Fruit fly (Drosophila melanogaster) whole organism, embryonic: Measurements from ENCODE around the gene Pex1.

Experiments
- Ada2b ChIP-seq: fragments of 200-800 bp; sonication (Bioruptor generic); IDR thresholded peaks from 2 replicates; pipeline ENCODE4 v1.3.6; 2022; ENCODE audit warnings: missing biosample characterization, missing genetic modification characterization
- Antp ChIP-seq: fragments of 200-800 bp; sonication (Bioruptor generic); optimal IDR thresholded peaks from 3 replicates; lab custom pipeline; 2016; ENCODE audit warnings: missing biosample characterization, missing genetic modification characterization
- Blimp-1 ChIP-seq: fragments of 200-800 bp; sonication (Bioruptor generic); optimal IDR thresholded peaks from 3 replicates; lab custom pipeline; 2018; ENCODE audit warnings: missing biosample characterization, missing genetic modification characterization, mild to moderate bottlenecking, moderate library complexity, missing genetic modification reagents
- CG11398 ChIP-seq: fragments of 200-800 bp; sonication (Bioruptor generic); optimal IDR thresholded peaks from 2 replicates; lab custom pipeline; 2016; ENCODE audit warnings: missing biosample characterization, missing genetic modification characterization
- CG12659 ChIP-seq: fragments of 200-800 bp; sonication (Bioruptor generic); optimal IDR thresholded peaks from 3 replicates; lab custom pipeline; 2017; ENCODE audit warnings: mild to moderate bottlenecking, missing biosample characterization, missing genetic modification reagents, missing genetic modification characterization
- CG15269 ChIP-seq: fragments of 200-800 bp; sonication (Bioruptor generic); optimal IDR thresholded peaks from 2 replicates; lab custom pipeline; 2018; ENCODE audit warnings: missing biosample characterization, mild to moderate bottlenecking, missing genetic modification characterization, moderate library complexity
- CG16813 ChIP-seq: fragments of 200-800 bp; sonication (Bioruptor generic); IDR thresholded peaks from 3 replicates; pipeline ENCODE4 v1.3.6; 2022; ENCODE audit warnings: missing biosample characterization, missing genetic modification characterization; ENCODE audit not compliant: partially characterized antibody
- CG16815 ChIP-seq: fragments of 200-800 bp; sonication (Bioruptor generic); optimal IDR thresholded peaks from 3 replicates; lab custom pipeline; 2017; ENCODE audit warnings: missing biosample characterization, mild to moderate bottlenecking, missing genetic modification characterization
- CG17802 ChIP-seq: fragments of 200-800 bp; sonication (Bioruptor generic); optimal IDR thresholded peaks from 2 replicates; lab custom pipeline; 2018; ENCODE audit warnings: missing biosample characterization, mild to moderate bottlenecking, missing genetic modification characterization, moderate library complexity
- CG17829 ChIP-seq: fragments of 200-800 bp; optimal IDR thresholded peaks from 2 replicates; lab custom pipeline; 2019; ENCODE audit warnings: missing biosample characterization, mild to moderate bottlenecking, missing genetic modification characterization, moderate library complexity
- CG1792 ChIP-seq: fragments of 200-800 bp; sonication (Bioruptor generic); optimal IDR thresholded peaks from 2 replicates; lab custom pipeline; 2016; ENCODE audit warnings: missing biosample characterization, missing genetic modification characterization
- CG2120 ChIP-seq: fragments of 200-800 bp; sonication (Bioruptor generic); optimal IDR thresholded peaks from 3 replicates; lab custom pipeline; 2016; ENCODE audit warnings: missing biosample characterization, missing genetic modification characterization
- CG2199 ChIP-seq: fragments of 200-800 bp; sonication (Bioruptor generic); IDR thresholded peaks from 3 replicates; pipeline ENCODE4 v1.3.6; 2022; ENCODE audit warnings: missing biosample characterization, missing genetic modification characterization
- CG2202 ChIP-seq: fragments of 200-800 bp; sonication (Bioruptor generic); optimal IDR thresholded peaks from 2 replicates; lab custom pipeline; 2018; ENCODE audit warnings: missing biosample characterization, mild to moderate bottlenecking, missing genetic modification characterization
- CG32772 ChIP-seq: fragments of 200-800 bp; sonication (Bioruptor generic); IDR thresholded peaks from 2 replicates; pipeline ENCODE4 v1.3.6; 2022; ENCODE audit warnings: missing biosample characterization, missing genetic modification characterization
- CG4282 ChIP-seq: fragments of 200-800 bp; sonication (Bioruptor generic); optimal IDR thresholded peaks from 2 replicates; lab custom pipeline; 2016; ENCODE audit warnings: missing biosample characterization, missing genetic modification characterization
- CG43689 ChIP-seq: fragments of 200-800 bp; sonication (Bioruptor generic); IDR thresholded peaks from 2 replicates; pipeline ENCODE4 v1.3.6; 2022; ENCODE audit warnings: missing biosample characterization, missing genetic modification characterization
- CG5180 ChIP-seq: fragments of 200-800 bp; sonication (Bioruptor generic); optimal IDR thresholded peaks from 3 replicates; lab custom pipeline; 2017; ENCODE audit warnings: missing biosample characterization, missing genetic modification characterization, mild to moderate bottlenecking, moderate library complexity, missing genetic modification reagents
- CG6765 ChIP-seq: fragments of 200-800 bp; sonication (Bioruptor generic); optimal IDR thresholded peaks from 3 replicates; lab custom pipeline; 2017; ENCODE audit warnings: missing biosample characterization, mild to moderate bottlenecking, missing genetic modification characterization
- CG7786 ChIP-seq: fragments of 200-800 bp; sonication (Bioruptor generic); optimal IDR thresholded peaks from 2 replicates; lab custom pipeline; 2016; ENCODE audit warnings: missing biosample characterization, missing genetic modification characterization
- CG9215 ChIP-seq: fragments of 200-800 bp; sonication (Bioruptor generic); IDR thresholded peaks from 2 replicates; pipeline ENCODE4 v1.3.6; 2022; ENCODE audit warnings: missing biosample characterization, missing genetic modification characterization
- CG9797 ChIP-seq: fragments of 200-800 bp; sonication (Bioruptor generic); optimal IDR thresholded peaks from 3 replicates; lab custom pipeline; 2018; ENCODE audit warnings: missing biosample characterization, mild to moderate bottlenecking, missing genetic modification characterization
- Dbx ChIP-seq: fragments of 200-800 bp; sonication (Bioruptor generic); IDR thresholded peaks from 3 replicates; pipeline ENCODE4 v1.3.6; 2022; ENCODE audit warnings: missing biosample characterization, missing genetic modification characterization
- Dll ChIP-seq: fragments of 200-800 bp; sonication (Bioruptor generic); IDR thresholded peaks from 4 replicates; pipeline ENCODE4 v1.3.6; 2022; ENCODE audit warnings: missing biosample characterization, missing genetic modification characterization; ENCODE audit not compliant: partially characterized antibody
- Dp ChIP-seq: fragments of 200-800 bp; sonication (Bioruptor generic); optimal IDR thresholded peaks from 2 replicates; lab custom pipeline; 2018; ENCODE audit warnings: missing biosample characterization, mild to moderate bottlenecking, missing genetic modification characterization, moderate library complexity
- Ets97D ChIP-seq: fragments of 200-800 bp; sonication (Bioruptor generic); optimal IDR thresholded peaks from 3 replicates; lab custom pipeline; 2016; ENCODE audit warnings: missing biosample characterization, missing genetic modification characterization
- HLH54F ChIP-seq: fragments of 200-800 bp; sonication (Bioruptor generic); optimal IDR thresholded peaks from 3 replicates; lab custom pipeline; 2016; ENCODE audit warnings: missing biosample characterization, missing genetic modification characterization
- HmgD ChIP-seq: fragments of 200-800 bp; sonication (Bioruptor generic); optimal IDR thresholded peaks from 3 replicates; lab custom pipeline; 2016; ENCODE audit warnings: missing biosample characterization, missing genetic modification characterization
- Hr78 ChIP-seq, 2 experiments: fragments of 200-800 bp in 1 of 2; fragments of >200 bp in 1 of 2; sonication (Bioruptor generic) in 1 of 2; optimal IDR thresholded peaks; 2 replicates each; lab custom pipeline; 2017 to 2019; ENCODE audit warnings: missing biosample characterization in 2 of 2, missing genetic modification characterization in 2 of 2, mild to moderate bottlenecking in 1 of 2, moderate library complexity in 1 of 2
- MBD-R2 ChIP-seq: fragments of 200-800 bp; sonication (Bioruptor generic); IDR thresholded peaks from 2 replicates; pipeline ENCODE4 v1.3.6; 2022; ENCODE audit warnings: missing biosample characterization, missing genetic modification characterization
- Opbp ChIP-seq: fragments of 200-800 bp; sonication (Bioruptor generic); IDR thresholded peaks from 3 replicates; pipeline ENCODE4 v1.3.6; 2022; ENCODE audit warnings: missing biosample characterization, missing genetic modification characterization; ENCODE audit not compliant: partially characterized antibody
- Optix ChIP-seq: fragments of 200-800 bp; sonication (Bioruptor generic); IDR thresholded peaks from 3 replicates; pipeline ENCODE4 v1.3.6; 2022; ENCODE audit warnings: missing biosample characterization, missing genetic modification characterization
- Sry-β ChIP-seq: fragments of 200-800 bp; sonication (Bioruptor generic); optimal IDR thresholded peaks from 2 replicates; lab custom pipeline; 2018; ENCODE audit warnings: missing biosample characterization, mild to moderate bottlenecking, missing genetic modification characterization, moderate library complexity
- amos ChIP-seq: fragments of 200-800 bp; sonication (Bioruptor generic); IDR thresholded peaks from 2 replicates; pipeline ENCODE4 v1.3.6; 2022; ENCODE audit warnings: missing biosample characterization, missing genetic modification characterization; ENCODE audit not compliant: partially characterized antibody
- bbx ChIP-seq: fragments of 200-800 bp; sonication (Bioruptor generic); IDR thresholded peaks from 2 replicates; pipeline ENCODE4 v1.3.6; 2022; ENCODE audit warnings: missing biosample characterization, missing genetic modification characterization; ENCODE audit not compliant: partially characterized antibody
- bcd ChIP-seq: fragments of 200-800 bp; sonication (Bioruptor generic); optimal IDR thresholded peaks from 2 replicates; lab custom pipeline; 2017; ENCODE audit warnings: missing biosample characterization, mild to moderate bottlenecking, missing genetic modification characterization
- bsh ChIP-seq, 2 experiments: fragments of 200-800 bp; sonication (Bioruptor generic); optimal IDR thresholded peaks; 2 replicates each; lab custom pipeline; 2017 to 2018; ENCODE audit warnings: mild to moderate bottlenecking in 2 of 2, missing biosample characterization in 2 of 2, missing genetic modification characterization in 2 of 2, moderate library complexity in 1 of 2
- fu2 ChIP-seq: fragments of 200-800 bp; sonication (Bioruptor generic); optimal IDR thresholded peaks from 2 replicates; lab custom pipeline; 2016; ENCODE audit warnings: missing biosample characterization, missing genetic modification characterization
- gfzf ChIP-seq: fragments of 200-800 bp; sonication (Bioruptor generic); optimal IDR thresholded peaks from 2 replicates; lab custom pipeline; 2016; ENCODE audit warnings: missing biosample characterization, mild to moderate bottlenecking, missing genetic modification characterization, moderate library complexity
- lov ChIP-seq, 2 experiments: fragments of 200-800 bp in 1 of 2; fragments of >200 bp in 1 of 2; sonication (Bioruptor generic) in 1 of 2; IDR thresholded peaks in 1 of 2; optimal IDR thresholded peaks in 1 of 2; 2 replicates in 1 of 2; 3 replicates in 1 of 2; pipeline versions ENCODE4 v1.3.6 to Lab custom; 2017 to 2022; ENCODE audit warnings: missing biosample characterization in 1 of 2, missing genetic modification characterization in 1 of 2
- nerfin-2 ChIP-seq: fragments of 200-800 bp; sonication (Bioruptor generic); IDR thresholded peaks from 2 replicates; pipeline ENCODE4 v1.3.6; 2022; ENCODE audit warnings: missing biosample characterization, missing genetic modification characterization; ENCODE audit not compliant: partially characterized antibody
- ro ChIP-seq: fragments of 200-800 bp; sonication (Bioruptor generic); IDR thresholded peaks from 2 replicates; pipeline ENCODE4 v1.3.6; 2022; ENCODE audit warnings: missing biosample characterization, missing genetic modification characterization
- row ChIP-seq: fragments of 200-800 bp; sonication (Bioruptor generic); IDR thresholded peaks from 3 replicates; pipeline ENCODE4 v1.3.6; 2022; ENCODE audit warnings: missing biosample characterization, missing genetic modification characterization
- sug ChIP-seq: fragments of 200-800 bp; optimal IDR thresholded peaks from 2 replicates; lab custom pipeline; 2019; ENCODE audit warnings: missing biosample characterization, mild to moderate bottlenecking, missing genetic modification characterization, moderate library complexity
- trem ChIP-seq: fragments of 200-800 bp; optimal IDR thresholded peaks from 3 replicates; lab custom pipeline; 2019; ENCODE audit warnings: missing biosample characterization, mild to moderate bottlenecking, missing genetic modification characterization, moderate library complexity
- tup ChIP-seq: fragments of 200-800 bp; sonication (Bioruptor generic); optimal IDR thresholded peaks from 2 replicates; lab custom pipeline; 2016; ENCODE audit warnings: missing biosample characterization, mild to moderate bottlenecking, missing genetic modification characterization, moderate library complexity
- wdn ChIP-seq: fragments of 200-800 bp; sonication (Bioruptor generic); IDR thresholded peaks from 2 replicates; pipeline ENCODE4 v1.3.6; 2022; ENCODE audit warnings: missing biosample characterization, missing genetic modification characterization

The Pex1 gene

dm6 chr3L:14028485-14029384 lies 43.0 kb upstream of the Pex1 start, which contains the start of gene Ptip (continued):
- TF ChIP-seq CG7786 (GFP tag; lab: Kevin White, UChicago) = no peak
- TF ChIP-seq Optix = no peak
- TF ChIP-seq sug (tag; lab: Kevin White, UChicago) = peak; percentile 21
- peak; percentile 59 for TF ChIP-seq Antp (GFP tag; lab: Kevin White, UChicago)
- TF ChIP-seq nerfin-2 (GFP tag; lab: Robert Waterston, UW) = peak; percentile 93
- peak; percentile 98 for TF ChIP-seq bbx
- no peak for TF ChIP-seq CG5180 (GFP tag; lab: Kevin White, UChicago)
- TF ChIP-seq Ets97D (GFP tag; lab: Kevin White, UChicago) = peak; percentile 75
- TF ChIP-seq Blimp-1 = peak; percentile 94
- TF ChIP-seq CG15269 (tag; lab: Kevin White, UChicago) = no peak
- TF ChIP-seq HLH54F (GFP tag; lab: Kevin White, UChicago) = peak; percentile 26
- TF ChIP-seq Opbp (GFP tag; lab: Robert Waterston, UW) = peak; percentile 98
- peak; percentile 6 for TF ChIP-seq HmgD (GFP tag; lab: Kevin White, UChicago)
- peak; percentile 55 for TF ChIP-seq trem (tag; lab: Kevin White, UChicago)
- TF ChIP-seq Sry-β (GFP tag; lab: Kevin White, UChicago) = no peak
- peak; percentile 29 for TF ChIP-seq CG9797 (GFP tag; lab: Kevin White, UChicago)
- peak; percentile 75 for TF ChIP-seq MBD-R2 (GFP tag; lab: Robert Waterston, UW)
- peak; percentile 99 for TF ChIP-seq amos
- TF ChIP-seq CG17802 (tag; lab: Kevin White, UChicago) = peak; percentile 9
- TF ChIP-seq CG2199 (GFP tag; lab: Robert Waterston, UW) = no peak
- peak in 1 of 2 experiments; percentile 38 for TF ChIP-seq bsh (GFP tag; optimal IDR thresholded peaks at IDR 0.05; lab: Kevin White, UChicago)
- peak; percentile 98 for TF ChIP-seq CG16813 (GFP tag; lab: Robert Waterston, UW)
- peak; percentile 83 for TF ChIP-seq row
- TF ChIP-seq Dp (GFP tag; lab: Kevin White, UChicago) = peak; percentile 83
- TF ChIP-seq CG43689 = no peak
- no peak for TF ChIP-seq Hr78 (GFP tag; optimal IDR thresholded peaks at IDR 0.05; lab: Kevin White, UChicago)
- peak; percentile 91 for TF ChIP-seq Dll (GFP tag; lab: Robert Waterston, UW)
- TF ChIP-seq fu2 (GFP tag; lab: Kevin White, UChicago) = peak; percentile 7
- peak; percentile 69 for TF ChIP-seq CG11398 (GFP tag; lab: Kevin White, UChicago)
- TF ChIP-seq CG12659 = peak; percentile 52
- 0 out of 2 replicates have a peak, but pooled peaks have one; percentile 19 for TF ChIP-seq Ada2b
- peak; percentile 39 for TF ChIP-seq CG2120
- TF ChIP-seq gfzf = peak; percentile 50
- peak; percentile 46; the same call in 1 of the 3 replicates for TF ChIP-seq Dbx (GFP tag; lab: Robert Waterston, UW)
- no peak for TF ChIP-seq ro (GFP tag; lab: Robert Waterston, UW)
- peak; percentile 6 for TF ChIP-seq CG1792 (GFP tag; lab: Kevin White, UChicago)
- TF ChIP-seq CG32772 (GFP tag; lab: Robert Waterston, UW) = no peak
- TF ChIP-seq CG16815 (GFP tag; lab: Kevin White, UChicago) = no peak
- peak; percentile 57; the same call in 1 of the 2 replicates for TF ChIP-seq wdn
- peak; percentile 11 for TF ChIP-seq CG17829 (tag; lab: Kevin White, UChicago)
- TF ChIP-seq lov (optimal IDR thresholded peaks at IDR 0.05; lab: Kevin White, UChicago) = no peak
- peak; percentile 63; the same call in 1 of the 3 replicates for TF ChIP-seq lov (GFP tag; IDR thresholded peaks at IDR 0.05; lab: Robert Waterston, UW)
- TF ChIP-seq CG9215 (GFP tag; lab: Robert Waterston, UW) = no peak
- TF ChIP-seq CG6765 = peak; percentile 22
- TF ChIP-seq tup = no peak
- peak; percentile 23 for TF ChIP-seq CG4282
- TF ChIP-seq CG2202 = peak; percentile 16
- TF ChIP-seq bcd = peak; percentile 89
